Worm (Caenorhabditis elegans): ENCODE data around the gene C25E10.17.

Gene C25E10.17

ce11 chrV:9075827-9076226 is 28.4 kb upstream of the C25E10.17 start:
- TF ChIP-seq mls-2 (tag; optimal IDR thresholded peaks at IDR 0.05) (no peak), blmp-1 (tag; optimal IDR thresholded peaks at IDR 0.05) (no peak), unc-62 (GFP tag; optimal IDR thresholded peaks at IDR 0.05) (no peak), mep-1 (tag; optimal IDR thresholded peaks at IDR 0.05) (no peak), lin-13 (tag; optimal IDR thresholded peaks at IDR 0.05) (no peak), M03D4.4 (tag; optimal IDR thresholded peaks at IDR 0.05) (no peak), sptf-1 (tag; optimal IDR thresholded peaks at IDR 0.05) (no peak), mab-5 (tag; optimal IDR thresholded peaks at IDR 0.05) (no peak), ces-1 (GFP tag; optimal IDR thresholded peaks at IDR 0.05) (no peak), lin-32 (GFP tag; optimal IDR thresholded peaks at IDR 0.05) (no peak), elt-1 (tag; optimal IDR thresholded peaks at IDR 0.05; ENCODE audit: borderline replicate concordance, insufficient read depth) (no peak), ceh-39 (tag; optimal IDR thresholded peaks at IDR 0.05) (no peak)

- TF ChIP-seq sem-2 (GFP tag; optimal IDR thresholded peaks at IDR 0.05) (no peak), lsy-2 (tag; optimal IDR thresholded peaks at IDR 0.05) (no peak), elt-3 (tag; optimal IDR thresholded peaks at IDR 0.05) (no peak), M03D4.4 (tag; optimal IDR thresholded peaks at IDR 0.05) (no peak), ham-2 (GFP tag; optimal IDR thresholded peaks at IDR 0.05) (no peak), flh-1 (GFP tag; optimal IDR thresholded peaks at IDR 0.05) (no peak), hlh-1 (tag; optimal IDR thresholded peaks at IDR 0.05) (no peak), ces-1 (GFP tag; optimal IDR thresholded peaks at IDR 0.05) (no peak), mep-1 (tag; optimal IDR thresholded peaks at IDR 0.05) (no peak), lin-32 (GFP tag; optimal IDR thresholded peaks at IDR 0.05) (no peak), blmp-1 (tag; optimal IDR thresholded peaks at IDR 0.05) (no peak), unc-120 (tag; optimal IDR thresholded peaks at IDR 0.05; ENCODE audit: poor library complexity, severe bottlenecking) (no peak), mab-5 (tag; optimal IDR thresholded peaks at IDR 0.05) (no peak), nhr-12 (tag; optimal IDR thresholded peaks at IDR 0.05) (no peak), zip-8 (tag; optimal IDR thresholded peaks at IDR 0.05) (no peak), cnd-1 (tag; optimal IDR thresholded peaks at IDR 0.05) (no peak), ceh-43 (GFP tag; optimal IDR thresholded peaks at IDR 0.05) (no peak), nhr-2 (tag; optimal IDR thresholded peaks at IDR 0.05) (no peak)
Observed at ce11 chrV:9074360-9074834, 27.0 kb upstream of the C25E10.17 start.

- no peak for TF ChIP-seq nhr-76 (tag; optimal IDR thresholded peaks at IDR 0.05)
Observed at ce11 chrV:9073322-9074038, 26.1 kb upstream of the C25E10.17 start, which contains the start of gene oac-50. TSS of gene oac-50 (minus strand) at chrV:9073540.

- TF ChIP-seq elt-3 (tag; optimal IDR thresholded peaks at IDR 0.05) (no peak), mls-2 (tag; optimal IDR thresholded peaks at IDR 0.05) (no peak), nhr-28 (tag; optimal IDR thresholded peaks at IDR 0.05) (no peak), elt-1 (tag; optimal IDR thresholded peaks at IDR 0.05; ENCODE audit: borderline replicate concordance, insufficient read depth) (no peak), ces-1 (GFP tag; optimal IDR thresholded peaks at IDR 0.05) (no peak), sptf-1 (tag; optimal IDR thresholded peaks at IDR 0.05) (no peak), ham-2 (GFP tag; optimal IDR thresholded peaks at IDR 0.05) (no peak), lin-32 (GFP tag; optimal IDR thresholded peaks at IDR 0.05) (no peak), nhr-2 (tag; optimal IDR thresholded peaks at IDR 0.05) (no peak), ceh-43 (GFP tag; optimal IDR thresholded peaks at IDR 0.05) (no peak), mep-1 (tag; optimal IDR thresholded peaks at IDR 0.05) (no peak)
Observed at ce11 chrV:9069680-9070079, 22.3 kb upstream of the C25E10.17 start, which contains the start of gene T27E4.5. TSS of gene T27E4.5 (minus strand) at chrV:9069780.

- no peak for TF ChIP-seq mep-1 (tag; optimal IDR thresholded peaks at IDR 0.05)
- TF ChIP-seq lin-13 (tag; optimal IDR thresholded peaks at IDR 0.05) = no peak
- TF ChIP-seq ceh-43 (GFP tag; optimal IDR thresholded peaks at IDR 0.05) = no peak
- no peak for TF ChIP-seq nhr-237 (tag; optimal IDR thresholded peaks at IDR 0.05)
- no peak for TF ChIP-seq drap-1 (GFP tag; optimal IDR thresholded peaks at IDR 0.05)
- no peak for TF ChIP-seq sptf-1 (tag; optimal IDR thresholded peaks at IDR 0.05)
- TF ChIP-seq lin-32 (GFP tag; optimal IDR thresholded peaks at IDR 0.05) = no peak
- no peak for TF ChIP-seq bed-3 (GFP tag; optimal IDR thresholded peaks at IDR 0.05)
- no peak for TF ChIP-seq snpc-4 (tag; optimal IDR thresholded peaks at IDR 0.05)
- no peak for TF ChIP-seq mls-2 (tag; optimal IDR thresholded peaks at IDR 0.05)
- no peak for TF ChIP-seq unc-120 (tag; optimal IDR thresholded peaks at IDR 0.05; ENCODE audit: poor library complexity, severe bottlenecking)
- TF ChIP-seq elt-3 (tag; optimal IDR thresholded peaks at IDR 0.05) = no peak
- no peak for TF ChIP-seq M03D4.4 (tag; optimal IDR thresholded peaks at IDR 0.05)
- TF ChIP-seq elt-1 (tag; optimal IDR thresholded peaks at IDR 0.05; ENCODE audit: borderline replicate concordance, insufficient read depth) = no peak
- no peak for TF ChIP-seq flh-1 (GFP tag; optimal IDR thresholded peaks at IDR 0.05)
- TF ChIP-seq unc-62 (GFP tag; optimal IDR thresholded peaks at IDR 0.05) = no peak
Observed at ce11 chrV:9067678-9068077, 20.3 kb upstream of the C25E10.17 start, which contains the start of gene fip-2. TSS of gene fip-2 (plus strand) at chrV:9067978.
